Fruit fly (Drosophila melanogaster): ENCODE measurements around the gene CG14195.

DNA sequence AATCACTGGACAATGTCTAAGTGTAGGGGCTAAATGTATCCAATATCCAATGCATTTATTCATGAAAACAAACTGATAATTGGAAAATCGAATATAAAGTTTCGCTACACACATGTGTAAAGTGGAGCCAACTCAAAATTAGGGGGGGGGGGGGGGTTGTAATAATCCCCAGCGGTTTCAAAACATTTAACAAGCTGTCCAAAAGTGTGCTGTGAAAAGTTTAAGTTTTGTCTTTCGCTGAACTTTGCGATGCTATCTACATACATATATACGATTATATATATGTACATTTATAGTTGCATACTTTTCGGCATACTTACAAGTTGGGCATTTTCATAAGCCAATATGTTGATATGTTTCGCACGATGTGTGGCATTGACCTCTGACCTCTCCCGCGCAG is 37.5 kb upstream of the CG14195 start:
- TF ChIP-seq CG13204 (GFP tag; optimal IDR thresholded peaks at IDR 0.05) (no peak), Snoo (tag; optimal IDR thresholded peaks at IDR 0.05) (no peak), D1 (tag; optimal IDR thresholded peaks at IDR 0.05) (no peak), EcR (GFP tag; optimal IDR thresholded peaks at IDR 0.05) (no peak), CG14655 (GFP tag; optimal IDR thresholded peaks at IDR 0.05) (no peak), CG34367 (tag; optimal IDR thresholded peaks at IDR 0.05) (no peak), CG12605 (GFP tag; IDR thresholded peaks at IDR 0.05) (no peak), CG9948 (tag; optimal IDR thresholded peaks at IDR 0.05) (no peak), CG10348 (GFP tag; IDR thresholded peaks at IDR 0.05) (no peak), CG8301 (tag; optimal IDR thresholded peaks at IDR 0.05) (no peak), Pif1B (GFP tag; optimal IDR thresholded peaks at IDR 0.05) (no peak), CG4496 (GFP tag; IDR thresholded peaks at IDR 0.05) (no peak)
